Worm (Caenorhabditis elegans) whole organism, L3 larva: ENCODE data around the gene Y46G5A.29.

ENCODE experiments used
- ceh-28 ChIP-seq: fragments of 150-350 bp; optimal IDR thresholded peaks from 2 replicates; lab custom pipeline; 2014; ENCODE audit warnings: missing biosample characterization, missing genetic modification reagents, missing genetic modification characterization
- ceh-9 ChIP-seq: sonication (generic microtip); optimal IDR thresholded peaks from 2 replicates; lab custom pipeline; 2018; ENCODE audit warnings: missing biosample characterization, missing genetic modification characterization
- elt-1 ChIP-seq: fragments of 150-350 bp; optimal IDR thresholded peaks from 2 replicates; lab custom pipeline; 2014; ENCODE audit warnings: missing biosample characterization, missing genetic modification characterization
- lin-39 ChIP-seq: fragments of 150-350 bp; optimal IDR thresholded peaks from 2 replicates; lab custom pipeline; 2018; ENCODE audit warnings: missing biosample characterization, missing genetic modification reagents, missing genetic modification characterization
- nfya-1 ChIP-seq: sonication (generic microtip); optimal IDR thresholded peaks from 2 replicates; lab custom pipeline; 2017; ENCODE audit warnings: missing genetic modification characterization, mild to moderate bottlenecking, missing compliant biosample characterization, antibody characterized with exemption, moderate library complexity; ENCODE audit not compliant: insufficient read depth
- nhr-77 ChIP-seq: fragments of 150-350 bp; optimal IDR thresholded peaks from 2 replicates; lab custom pipeline; 2014; ENCODE audit warnings: missing biosample characterization, missing genetic modification characterization

ce11 chrII:12823437-12823836 is 32.6 kb upstream of the Y46G5A.29 start, which contains the start of gene Y46G5A.36:
- no peak for TF ChIP-seq lin-39
- no peak for TF ChIP-seq ceh-9
- TF ChIP-seq nfya-1 (tag; lab: Kevin White, UChicago): no peak
- TF ChIP-seq ceh-28 (tag; lab: Kevin White, UChicago): no peak
- TF ChIP-seq elt-1 (tag; lab: Kevin White, UChicago): no peak
- TF ChIP-seq nhr-77 (tag; lab: Kevin White, UChicago): no peak
